Fruit fly (Drosophila melanogaster): ENCODE data around the gene Nepl15.

The Nepl15 gene

DNA sequence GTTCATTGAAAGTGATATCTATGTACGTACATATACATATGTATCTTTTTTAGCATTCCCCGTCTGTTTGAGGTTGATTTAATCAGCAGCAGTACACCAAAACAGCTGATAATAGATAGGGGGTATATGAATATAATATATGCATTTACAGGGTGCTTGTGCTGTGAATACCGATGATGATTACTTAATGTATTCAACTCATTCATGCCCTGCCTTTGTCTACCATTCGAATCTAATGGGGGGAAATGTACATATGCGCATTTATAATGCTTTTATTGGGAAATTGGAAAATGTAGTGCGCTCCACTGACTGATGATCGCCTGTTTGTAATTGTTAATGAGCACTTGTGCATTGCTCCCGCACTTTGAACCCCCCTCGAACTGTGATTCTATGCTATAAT, 14.2 kb upstream of the Nepl15 start (continued):
- no peak for TF ChIP-seq Hey (tag; optimal IDR thresholded peaks at IDR 0.05)
- no peak for TF ChIP-seq nmo (GFP tag; optimal IDR thresholded peaks at IDR 0.05)
- TF ChIP-seq sr (GFP tag; IDR thresholded peaks at IDR 0.05): no peak
- TF ChIP-seq caup (GFP tag; optimal IDR thresholded peaks at IDR 0.05; ENCODE audit: severe bottlenecking): peak; percentile 24
- TF ChIP-seq BEAF-32 (GFP tag; optimal IDR thresholded peaks at IDR 0.05): no peak
- no peak for TF ChIP-seq Xbp1 (GFP tag; optimal IDR thresholded peaks at IDR 0.05)
- TF ChIP-seq Sry-δ (GFP tag; optimal IDR thresholded peaks at IDR 0.05): no peak
- no peak for TF ChIP-seq CG7987 (GFP tag; optimal IDR thresholded peaks at IDR 0.05)
- no peak for TF ChIP-seq Hr51 (GFP tag; optimal IDR thresholded peaks at IDR 0.05)
- no peak for TF ChIP-seq GATAe (GFP tag; conservative IDR thresholded peaks at IDR 0.05)
- TF ChIP-seq Scr (GFP tag; IDR thresholded peaks at IDR 0.05; ENCODE audit: partially characterized antibody): no peak
- TF ChIP-seq sqz (GFP tag; optimal IDR thresholded peaks at IDR 0.05): no peak
- TF ChIP-seq CG12155 (GFP tag; optimal IDR thresholded peaks at IDR 0.05): no peak
- no peak for TF ChIP-seq slp2 (GFP tag; optimal IDR thresholded peaks at IDR 0.05)
- TF ChIP-seq Dek (tag; optimal IDR thresholded peaks at IDR 0.05): no peak
- 0 out of 3 replicates have a peak, but pooled peaks have one; percentile 26 for TF ChIP-seq CG2199 (GFP tag; IDR thresholded peaks at IDR 0.05)
- TF ChIP-seq vfl (GFP tag; optimal IDR thresholded peaks at IDR 0.05): no peak
- no peak for TF ChIP-seq usp (GFP tag; optimal IDR thresholded peaks at IDR 0.05)
- no peak for TF ChIP-seq ato (GFP tag; IDR thresholded peaks at IDR 0.05; ENCODE audit: partially characterized antibody)
- no peak for TF ChIP-seq CG12071 (GFP tag; optimal IDR thresholded peaks at IDR 0.05)
- no peak for TF ChIP-seq pros (GFP tag; optimal IDR thresholded peaks at IDR 0.05)
- no peak for TF ChIP-seq stc (GFP tag; IDR thresholded peaks at IDR 0.05)
- no peak for TF ChIP-seq btn (GFP tag; optimal IDR thresholded peaks at IDR 0.05)
- no peak for TF ChIP-seq E2f2 (GFP tag; IDR thresholded peaks at IDR 0.05)
- no peak for TF ChIP-seq fu2 (GFP tag; optimal IDR thresholded peaks at IDR 0.05)
- TF ChIP-seq cad (GFP tag; optimal IDR thresholded peaks at IDR 0.05): no peak
- TF ChIP-seq gcm (GFP tag; optimal IDR thresholded peaks at IDR 0.05): peak; percentile 35
- TF ChIP-seq Pdp1 (GFP tag; optimal IDR thresholded peaks at IDR 0.05): peak in 1 of 2 experiments; percentile 31
- TF ChIP-seq Ravus (GFP tag; IDR thresholded peaks at IDR 0.05): no peak
- TF ChIP-seq CG34422 (GFP tag; IDR thresholded peaks at IDR 0.05): no peak
- no peak for TF ChIP-seq gsb (GFP tag; IDR thresholded peaks at IDR 0.05)
- TF ChIP-seq Dfd (GFP tag; optimal IDR thresholded peaks at IDR 0.05): no peak
- TF ChIP-seq Med (GFP tag): no peak
- TF ChIP-seq CG34224 (GFP tag; IDR thresholded peaks at IDR 0.05; ENCODE audit: partially characterized antibody): no peak
- no peak for TF ChIP-seq CG13287 (GFP tag; IDR thresholded peaks at IDR 0.05; ENCODE audit: partially characterized antibody)
- TF ChIP-seq CG6254 (GFP tag; optimal IDR thresholded peaks at IDR 0.05): peak; percentile 73
- no peak for TF ChIP-seq CG4424 (GFP tag; optimal IDR thresholded peaks at IDR 0.05)
- peak; percentile 33 for TF ChIP-seq sd (tag; optimal IDR thresholded peaks at IDR 0.05)
- peak; percentile 18 for TF ChIP-seq salm (tag; optimal IDR thresholded peaks at IDR 0.05)
- TF ChIP-seq CG7372 (GFP tag; IDR thresholded peaks at IDR 0.05): no peak
- no peak for TF ChIP-seq CG9817 (tag; optimal IDR thresholded peaks at IDR 0.05)

DNA sequence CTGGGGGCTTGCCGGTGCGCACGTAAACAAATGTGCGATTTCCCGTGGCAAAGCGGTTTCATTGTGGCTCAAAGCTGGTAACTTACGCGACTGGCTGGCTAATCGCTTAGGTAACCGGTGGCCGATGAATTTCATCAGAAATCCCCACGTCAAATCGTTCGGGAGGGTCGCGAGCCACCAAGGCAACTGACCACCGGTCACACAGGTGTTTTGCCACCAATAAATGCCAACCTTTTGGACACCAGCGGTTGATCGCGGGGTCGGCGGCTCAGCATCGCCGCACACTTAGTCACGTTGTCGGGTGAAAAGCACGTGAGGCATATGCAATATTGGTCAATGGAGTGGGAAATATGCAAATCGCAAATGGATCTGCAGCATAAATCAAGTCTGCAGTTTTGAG, 10.5 kb upstream of the Nepl15 start:
- TF ChIP-seq CG15269 (tag; optimal IDR thresholded peaks at IDR 0.05) (peak; percentile 55), Pdp1 (GFP tag; optimal IDR thresholded peaks at IDR 0.05) (peak in 1 of 2 experiments; percentile 50), chinmo (GFP tag; IDR thresholded peaks at IDR 0.05; ENCODE audit: partially characterized antibody) (peak; percentile 88), CG12769 (tag; optimal IDR thresholded peaks at IDR 0.05) (peak; percentile 70), oc (tag; optimal IDR thresholded peaks at IDR 0.05) (peak; percentile 47), Lhr (GFP tag; optimal IDR thresholded peaks at IDR 0.05) (no peak), cwo (GFP tag; optimal IDR thresholded peaks at IDR 0.05) (peak; percentile 82), nerfin-2 (GFP tag; IDR thresholded peaks at IDR 0.05; ENCODE audit: partially characterized antibody) (0 out of 2 replicates have a peak, but pooled peaks have one; percentile 35), CG9817 (tag; optimal IDR thresholded peaks at IDR 0.05) (no peak), Sox100B (GFP tag; optimal IDR thresholded peaks at IDR 0.05) (no peak), mld (GFP tag; IDR thresholded peaks at IDR 0.05; ENCODE audit: partially characterized antibody) (0 out of 3 replicates have a peak, but pooled peaks have one; percentile 25), vvl (GFP tag; IDR thresholded peaks at IDR 0.05) (peak; percentile 63; the same call in 1 of the 2 replicates), sd (tag; optimal IDR thresholded peaks at IDR 0.05) (peak; percentile 72)
